Worm (Caenorhabditis elegans): ENCODE measurements around the gene M199.9.

Gene M199.9

DNA sequence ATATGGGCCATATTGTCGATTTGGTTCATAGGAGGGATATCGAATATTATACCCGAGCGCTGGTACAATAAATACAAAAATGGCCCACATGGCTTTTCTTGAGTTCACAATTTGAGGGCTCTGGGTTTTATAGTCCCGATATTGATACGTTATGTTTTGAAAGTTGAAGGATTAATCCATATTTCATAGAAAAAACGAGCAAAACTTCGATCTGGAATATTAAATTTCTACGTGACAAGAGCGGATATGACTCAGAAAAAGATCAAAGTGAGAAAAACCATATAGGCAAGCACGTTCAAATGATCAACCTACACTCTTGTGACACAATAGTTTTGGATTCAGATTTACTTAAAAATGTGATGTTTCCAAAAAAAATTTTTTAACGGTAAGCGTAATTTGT is 4.1 kb upstream of the M199.9 start, which contains the start of gene col-135:
Gene col-135, minus strand, starts transcription at position 101 of the 400 bp plus-strand sequence.
- TF ChIP-seq dpl-1 (GFP tag; optimal IDR thresholded peaks at IDR 0.05) (no peak), zag-1 (tag; optimal IDR thresholded peaks at IDR 0.05) (no peak), unc-62 (GFP tag; optimal IDR thresholded peaks at IDR 0.05 in 1 of 2) (peak in 1 of 2 experiments; percentile 35), unc-62 (tag; optimal IDR thresholded peaks at IDR 0.05) (no peak), daf-19 (GFP tag; conservative IDR thresholded peaks at IDR 0.05) (no peak), rbr-2 (tag; optimal IDR thresholded peaks at IDR 0.05) (no peak)

ce11 chrIV:15130189-15130588 is 2.6 kb upstream of the M199.9 start:
- TF ChIP-seq Y105C5A.15 (GFP tag; IDR thresholded peaks at IDR 0.05) (0 out of 2 replicates have a peak, but pooled peaks have one; percentile 8), set-16 (GFP tag; IDR thresholded peaks at IDR 0.05) (peak; percentile 74)

DNA sequence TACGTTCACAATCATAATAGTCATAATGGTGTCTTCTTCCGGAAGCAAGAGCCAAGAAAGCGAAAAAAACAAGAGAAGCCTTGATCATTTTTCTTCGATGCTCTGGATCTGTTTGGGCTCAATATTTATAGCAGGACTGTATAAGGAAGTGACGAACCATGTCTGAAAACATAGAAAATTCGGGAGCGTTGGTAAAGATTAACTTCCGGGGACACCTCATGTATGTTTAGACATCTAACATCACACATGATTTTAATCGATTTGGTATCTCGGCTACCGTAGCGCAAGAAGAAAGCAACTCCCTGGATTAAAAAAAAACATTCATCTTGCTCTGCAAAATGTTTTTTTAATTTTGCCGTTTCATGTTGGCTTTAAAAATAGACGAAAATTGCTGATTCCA is 1.6 kb downstream of the M199.9 start, which contains the start of gene clec-190:
Gene clec-190, minus strand, starts transcription at position 101 of the 400 bp plus-strand sequence.
- TF ChIP-seq F44E2.7 (GFP tag; IDR thresholded peaks at IDR 0.05) (no peak), duxl-1 (tag; optimal IDR thresholded peaks at IDR 0.05; ENCODE audit: poor library complexity) (no peak), unc-62 (GFP tag; optimal IDR thresholded peaks at IDR 0.05 in 1 of 2) (peak in 1 of 2 experiments; percentile 46), unc-62 (tag; optimal IDR thresholded peaks at IDR 0.05) (no peak), zfp-2 (tag; optimal IDR thresholded peaks at IDR 0.05) (no peak), T26A8.4 (GFP tag; IDR thresholded peaks at IDR 0.05) (no peak), nhr-6 (tag; optimal IDR thresholded peaks at IDR 0.05) (no peak)

DNA sequence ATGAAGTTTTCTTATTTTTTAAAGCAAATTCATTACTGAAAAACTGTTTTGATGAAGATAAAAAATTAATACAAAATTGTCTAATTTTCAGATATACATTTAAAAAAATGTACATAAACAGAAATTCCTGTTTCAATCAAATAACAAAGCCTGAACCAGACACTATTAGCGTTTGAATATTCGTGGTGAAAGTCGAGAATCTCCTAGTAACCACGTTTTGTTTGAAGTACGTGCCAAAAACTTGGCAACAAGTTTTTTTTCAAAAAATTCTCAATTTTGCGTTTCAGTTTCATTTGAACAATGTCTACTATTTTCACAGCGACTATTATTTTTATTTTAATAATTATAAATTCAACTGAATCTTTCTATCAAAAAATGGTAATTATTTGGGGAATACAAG is 4.7 kb downstream of the M199.9 start, which contains the start of gene M199.7:
Gene M199.7, plus strand, starts transcription at position 301 of the 400 bp plus-strand sequence.
- TF ChIP-seq ces-1 (GFP tag; optimal IDR thresholded peaks at IDR 0.05) (no peak), dmd-9 (GFP tag; IDR thresholded peaks at IDR 0.05) (no peak), hlh-11 (tag; optimal IDR thresholded peaks at IDR 0.05) (no peak), jun-1 (tag; optimal IDR thresholded peaks at IDR 0.05) (no peak), nhr-41 (GFP tag; IDR thresholded peaks at IDR 0.05) (no peak), lin-1 (GFP tag; IDR thresholded peaks at IDR 0.05) (no peak), aha-1 (tag) (no peak), T20F7.1 (GFP tag; optimal IDR thresholded peaks at IDR 0.05) (no peak), nhr-237 (tag; optimal IDR thresholded peaks at IDR 0.05) (no peak)

ce11 chrIV:15120746-15121145 is 6.9 kb downstream of the M199.9 start, which contains the start of gene clec-189:
clec-189 (plus strand) TSS chrIV:15120837.
- TF ChIP-seq mxl-3 (GFP tag; optimal IDR thresholded peaks at IDR 0.05) (no peak), php-3 (GFP tag; IDR thresholded peaks at IDR 0.05) (no peak), snpc-1.2 (GFP tag; IDR thresholded peaks at IDR 0.05) (peak; percentile 80), set-16 (GFP tag; IDR thresholded peaks at IDR 0.05) (0 out of 2 replicates have a peak, but pooled peaks have one; percentile 19)

- TF ChIP-seq unc-62 (GFP tag; optimal IDR thresholded peaks at IDR 0.05 in 1 of 2) (no peak), unc-62 (tag; optimal IDR thresholded peaks at IDR 0.05) (no peak), dmd-8 (GFP tag; IDR thresholded peaks at IDR 0.05) (no peak), snpc-1.2 (GFP tag; IDR thresholded peaks at IDR 0.05) (peak; percentile 94), set-16 (GFP tag; IDR thresholded peaks at IDR 0.05) (peak; percentile 62; the same call in 1 of the 2 replicates), mdt-29 (GFP tag; IDR thresholded peaks at IDR 0.05) (0 out of 2 replicates have a peak, but pooled peaks have one; percentile 43)
Observed at ce11 chrIV:15119268-15119667, 8.4 kb downstream of the M199.9 start.

- TF ChIP-seq daf-12 (tag; optimal IDR thresholded peaks at IDR 0.05) = no peak
- no peak for TF ChIP-seq ceh-32 (tag; optimal IDR thresholded peaks at IDR 0.05; ENCODE audit: poor library complexity)
Observed at ce11 chrIV:15118390-15118789, 9.2 kb downstream of the M199.9 start, which contains the start of gene M199.136. M199.136 (plus strand) TSS chrIV:15118690.
